Worm (Caenorhabditis elegans): Measurements from ENCODE around the gene kynu-1.

DNA sequence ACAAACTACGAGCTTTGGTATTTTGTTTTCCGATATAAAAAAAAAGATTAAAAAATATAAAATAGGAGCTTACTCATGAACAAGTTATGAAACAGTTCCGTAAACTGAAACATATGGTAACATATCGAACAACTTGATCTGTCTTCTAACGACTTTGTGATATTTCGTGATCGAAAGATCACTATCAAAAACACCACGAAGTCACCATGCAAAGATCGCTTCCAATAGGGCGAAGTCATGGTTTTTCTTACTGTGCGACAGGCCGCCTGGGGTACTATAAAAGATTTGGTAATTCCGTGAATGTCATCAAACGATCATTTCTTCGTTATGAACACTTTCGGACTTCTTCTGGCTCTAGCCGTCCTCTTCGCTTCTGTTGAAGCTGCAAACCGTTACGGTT lies 26.5 kb downstream of the kynu-1 start, which contains the start of gene C45B2.3:
- TF ChIP-seq nhr-102 (tag; optimal IDR thresholded peaks at IDR 0.05) = no peak
- no peak for TF ChIP-seq ZK546.5 (tag; optimal IDR thresholded peaks at IDR 0.05)
- no peak for TF ChIP-seq ztf-11 (tag; optimal IDR thresholded peaks at IDR 0.05)
- TF ChIP-seq hmg-1.1 (GFP tag; IDR thresholded peaks at IDR 0.05) = no peak
- TF ChIP-seq snpc-1.2 (GFP tag; IDR thresholded peaks at IDR 0.05) = no peak
- TF ChIP-seq nhr-11 (tag; optimal IDR thresholded peaks at IDR 0.05) = no peak
- no peak for TF ChIP-seq nhr-25 (tag; optimal IDR thresholded peaks at IDR 0.05; ENCODE audit: borderline replicate concordance, insufficient read depth)

Measured in whole organism, L4 larva.